Worm (Caenorhabditis elegans) whole organism, dauer: Measurements from ENCODE around the gene R148.5.

Experiments used
- unc-62 ChIP-seq: sonication (generic microtip); optimal IDR thresholded peaks from 2 replicates; lab custom pipeline; 2017; ENCODE audit warnings: missing biosample characterization, missing genetic modification reagents, missing genetic modification characterization

Gene R148.5

ce11 chrIII:3161600-3161999, 3.8 kb upstream of the R148.5 start:
- no peak for TF ChIP-seq unc-62

- TF ChIP-seq unc-62, result no peak
Observed at ce11 chrIII:3163448-3163847, 2.0 kb upstream of the R148.5 start.

DNA sequence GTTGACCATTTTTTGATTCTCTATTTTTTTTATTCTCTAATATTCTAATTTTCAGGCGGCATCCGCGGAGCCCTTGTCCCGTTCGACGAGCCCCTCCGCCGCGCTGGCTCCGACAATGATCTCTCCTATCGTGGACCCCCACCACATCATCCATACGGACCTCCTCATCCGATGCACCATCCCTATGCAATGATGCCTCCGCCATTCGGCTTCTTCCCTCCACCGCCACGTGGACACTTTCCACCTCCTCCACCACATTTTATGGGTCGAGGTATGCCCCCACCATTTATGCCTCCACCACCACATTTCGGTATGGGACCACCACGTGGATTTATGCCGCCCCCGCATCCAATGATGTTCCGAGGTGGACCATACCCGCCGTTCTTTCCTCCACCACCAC, 3.8 kb downstream of the R148.5 start:
- TF ChIP-seq unc-62, result no peak

DNA sequence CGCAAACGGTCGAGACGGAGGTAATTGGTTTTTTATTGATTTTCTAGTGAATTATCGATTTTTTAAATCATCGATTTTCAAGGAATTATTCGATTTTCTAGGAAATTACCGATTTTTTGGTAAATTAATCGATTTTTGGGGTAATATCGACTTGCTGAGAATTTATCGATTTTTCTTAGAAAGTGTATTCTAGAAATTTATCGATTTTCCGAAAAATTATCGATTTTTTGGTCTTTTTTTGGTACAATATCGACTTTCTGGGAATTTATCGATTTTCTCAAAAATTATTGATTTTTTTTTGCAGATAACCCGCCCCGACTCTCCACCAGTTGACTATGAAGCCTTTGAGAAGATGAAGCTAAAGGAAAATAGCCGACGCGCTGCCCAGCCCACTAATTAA, 5.1 kb downstream of the R148.5 start:
- no peak for TF ChIP-seq unc-62

DNA sequence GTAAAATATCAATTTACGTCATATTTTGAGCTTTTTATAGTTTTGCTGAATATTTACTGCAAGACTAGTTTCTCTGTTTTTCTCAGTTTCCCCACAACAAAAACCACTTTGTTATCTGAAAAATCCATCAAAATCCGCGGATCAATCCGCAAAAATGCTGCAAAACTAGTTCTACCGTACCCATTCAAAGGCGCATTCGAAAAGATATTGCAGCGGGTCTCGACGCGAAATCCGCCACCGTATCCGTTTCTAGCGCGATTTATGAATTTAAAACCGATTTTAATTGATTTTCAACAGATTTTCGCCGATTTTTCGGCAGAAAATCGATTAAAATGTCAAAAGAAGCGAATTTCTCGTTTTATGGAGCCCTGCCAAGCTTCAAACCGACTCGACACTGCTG, 5.9 kb downstream of the R148.5 start, which contains the start of gene R148.4:
R148.4 (plus strand) TSS at position 211 of the 400 bp plus-strand sequence.
- no peak for TF ChIP-seq unc-62

ce11 chrIII:3174985-3175384, 9.5 kb downstream of the R148.5 start, which contains the start of gene R148.3:
R148.3 (plus strand) TSS chrIII:3175331.
- no peak for TF ChIP-seq unc-62

DNA sequence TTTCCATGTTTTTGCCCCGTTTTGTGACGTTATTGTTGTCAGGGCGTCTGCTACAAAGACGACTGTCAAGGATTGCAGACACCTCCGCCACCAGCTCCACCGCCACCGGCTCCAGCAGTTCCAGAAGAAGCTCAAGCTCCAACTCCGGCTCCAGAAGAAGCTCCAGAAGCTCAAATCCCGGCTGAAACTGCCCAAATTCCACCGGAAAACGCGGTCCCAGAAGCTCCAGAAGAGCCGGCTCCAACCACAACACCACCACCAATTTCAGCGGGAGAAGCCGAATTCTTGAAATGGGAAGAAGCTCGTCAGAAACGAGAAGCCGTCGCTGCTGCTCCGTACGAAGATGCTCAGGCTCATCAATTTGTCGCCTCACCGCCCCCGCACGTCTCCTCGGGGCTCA, 11.3 kb downstream of the R148.5 start:
- no peak for TF ChIP-seq unc-62

ce11 chrIII:3179855-3180254, 14.4 kb downstream of the R148.5 start:
- no peak for TF ChIP-seq unc-62

DNA sequence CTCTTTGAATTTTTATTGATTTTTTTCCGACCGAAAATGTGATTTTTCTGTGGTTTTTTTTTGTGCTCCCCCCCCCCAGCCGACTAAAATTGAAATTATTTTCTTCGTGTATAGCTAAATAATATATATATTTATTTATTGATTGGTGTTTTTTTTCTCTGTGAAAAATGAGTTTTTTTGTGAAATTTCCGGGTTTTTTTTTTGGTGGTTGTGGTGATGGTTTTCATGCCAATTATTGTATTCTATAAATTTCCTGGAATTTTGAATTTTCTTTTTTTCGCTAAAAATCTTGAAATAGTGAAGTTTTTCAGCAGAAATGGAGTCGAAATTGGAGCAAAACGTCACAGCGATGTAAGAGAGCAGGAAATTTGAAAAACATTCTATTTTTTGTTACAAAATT, 17.9 kb downstream of the R148.5 start, which contains the start of gene lmtr-5:
lmtr-5 (plus strand) TSS at position 301 of the 400 bp plus-strand sequence.
- TF ChIP-seq unc-62, result no peak

DNA sequence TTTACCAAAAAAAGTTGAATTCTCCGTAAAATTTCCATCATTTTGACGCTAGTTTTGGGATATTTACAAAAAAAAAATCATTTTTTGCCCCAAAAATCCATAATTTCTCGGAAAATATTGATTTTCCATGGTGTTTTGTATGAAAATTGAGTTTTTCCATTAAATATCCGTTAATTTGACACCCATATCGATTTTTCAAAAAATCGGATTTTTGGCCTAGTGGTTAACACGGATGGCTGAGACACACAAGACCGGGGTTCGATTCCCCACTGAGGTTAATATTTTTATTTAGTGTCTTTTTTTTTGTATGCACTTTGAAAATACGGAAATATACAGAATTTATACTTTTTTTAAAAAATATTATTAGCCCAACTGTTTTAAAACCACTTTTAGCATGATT, 19.8 kb downstream of the R148.5 start:
- no peak for TF ChIP-seq unc-62

DNA sequence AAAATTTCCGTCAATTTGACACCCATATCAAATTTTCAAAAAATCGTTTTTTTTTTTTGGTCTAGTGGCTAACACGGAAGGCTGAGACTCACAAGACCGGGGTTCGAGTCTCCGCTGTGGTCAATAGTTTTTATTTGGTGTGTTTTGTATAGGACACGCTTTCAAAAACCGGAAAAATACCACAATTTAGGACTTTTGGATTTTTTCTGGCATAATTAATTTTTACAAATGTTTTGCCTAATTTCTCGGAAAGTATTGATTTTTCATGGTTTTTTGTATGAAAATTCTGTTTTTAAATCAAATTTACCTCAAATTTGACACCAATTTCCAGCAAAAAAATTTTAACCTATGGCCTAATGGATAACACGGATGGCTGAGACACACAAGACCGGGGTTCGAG, 20.5 kb downstream of the R148.5 start, which contains the start of gene mks-1:
mks-1 (plus strand) TSS at position 301 of the 400 bp plus-strand sequence.
- TF ChIP-seq unc-62, result no peak

ce11 chrIII:3188564-3188963, 23.1 kb downstream of the R148.5 start:
- no peak for TF ChIP-seq unc-62

DNA sequence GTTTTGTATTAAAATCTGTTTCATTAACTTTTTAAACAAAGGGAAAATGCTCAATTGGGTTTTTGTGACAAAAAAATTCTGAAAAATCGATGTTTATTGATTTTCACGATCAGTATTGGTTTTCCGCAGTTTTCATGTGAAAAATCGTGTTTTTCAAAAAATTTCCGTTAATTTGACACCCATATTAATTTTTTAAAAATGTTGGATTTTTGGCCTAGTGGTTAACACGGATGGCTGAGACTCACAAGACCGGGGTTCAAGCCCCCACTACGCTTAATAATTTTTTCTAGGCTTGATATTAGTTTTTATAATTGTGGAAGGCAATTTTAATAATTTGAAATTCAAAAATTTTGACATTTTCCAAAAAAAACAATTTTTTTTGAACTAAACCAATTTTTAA, 25.2 kb downstream of the R148.5 start:
- TF ChIP-seq unc-62, result no peak

ce11 chrIII:3191195-3191594, 25.8 kb downstream of the R148.5 start, which contains the start of gene R148.8:
R148.8 (plus strand) TSS chrIII:3191495.
- no peak for TF ChIP-seq unc-62

DNA sequence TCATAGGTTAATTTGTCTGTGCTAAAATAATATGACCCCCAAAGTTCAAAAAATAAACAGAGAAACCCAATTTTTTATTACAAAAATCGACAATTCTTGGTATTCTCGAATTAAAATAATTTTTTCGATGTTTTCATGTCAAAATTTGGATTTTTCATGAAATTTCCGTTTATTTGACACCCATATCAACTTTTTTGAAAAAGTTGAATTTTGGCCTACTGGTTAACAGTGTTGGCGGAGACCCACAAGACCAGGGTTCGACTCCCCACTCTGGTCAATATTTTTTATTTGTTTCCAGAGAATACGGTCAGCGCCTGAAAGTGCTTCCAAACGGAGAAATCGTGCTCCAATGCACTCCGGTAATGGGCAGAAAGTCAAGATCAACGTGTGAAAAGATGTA, 26.3 kb downstream of the R148.5 start:
- no peak for TF ChIP-seq unc-62

- TF ChIP-seq unc-62, result no peak
Observed at ce11 chrIII:3197904-3198303, 32.5 kb downstream of the R148.5 start.

ce11 chrIII:3198307-3198706, 32.9 kb downstream of the R148.5 start, which contains the start of gene R148.7:
R148.7 (minus strand) TSS chrIII:3198407.
- no peak for TF ChIP-seq unc-62

- TF ChIP-seq unc-62, result no peak
Observed at ce11 chrIII:3199416-3199815, 34.0 kb downstream of the R148.5 start, which contains the start of gene heh-1. heh-1 (minus strand) TSS chrIII:3199516.

DNA sequence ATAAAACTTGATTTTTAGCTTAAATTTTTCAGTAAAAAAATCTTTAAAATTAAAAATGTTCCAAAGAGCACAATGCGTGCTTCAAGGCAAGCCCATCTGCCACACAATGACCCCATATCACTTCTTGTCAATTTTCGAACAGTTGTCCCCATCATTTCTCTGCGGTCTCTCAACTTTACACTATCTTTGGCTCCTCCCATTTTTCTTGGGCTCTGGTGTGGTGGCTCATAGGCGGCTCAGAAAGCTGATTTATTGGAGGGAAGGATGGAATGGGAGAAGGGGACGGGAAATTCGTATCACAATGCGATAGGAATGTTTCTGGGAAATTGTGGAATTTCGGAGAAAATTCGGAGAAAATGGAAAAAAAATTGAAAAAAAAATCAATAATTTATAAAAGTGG, 35.1 kb downstream of the R148.5 start:
- no peak for TF ChIP-seq unc-62
